Fruit fly (Drosophila melanogaster) whole organism, prepupa: ENCODE data around the gene CG32037.

Experiments used
- CG3032 ChIP-seq: fragments of 200-800 bp; optimal IDR thresholded peaks from 2 replicates; lab custom pipeline; 2019; ENCODE audit warnings: missing biosample characterization, mild to moderate bottlenecking, missing genetic modification characterization, moderate library complexity
- Smox ChIP-seq: fragments of 200-800 bp; sonication (Bioruptor generic); optimal IDR thresholded peaks from 3 replicates; lab custom pipeline; 2016; ENCODE audit warnings: missing biosample characterization, missing genetic modification characterization

DNA sequence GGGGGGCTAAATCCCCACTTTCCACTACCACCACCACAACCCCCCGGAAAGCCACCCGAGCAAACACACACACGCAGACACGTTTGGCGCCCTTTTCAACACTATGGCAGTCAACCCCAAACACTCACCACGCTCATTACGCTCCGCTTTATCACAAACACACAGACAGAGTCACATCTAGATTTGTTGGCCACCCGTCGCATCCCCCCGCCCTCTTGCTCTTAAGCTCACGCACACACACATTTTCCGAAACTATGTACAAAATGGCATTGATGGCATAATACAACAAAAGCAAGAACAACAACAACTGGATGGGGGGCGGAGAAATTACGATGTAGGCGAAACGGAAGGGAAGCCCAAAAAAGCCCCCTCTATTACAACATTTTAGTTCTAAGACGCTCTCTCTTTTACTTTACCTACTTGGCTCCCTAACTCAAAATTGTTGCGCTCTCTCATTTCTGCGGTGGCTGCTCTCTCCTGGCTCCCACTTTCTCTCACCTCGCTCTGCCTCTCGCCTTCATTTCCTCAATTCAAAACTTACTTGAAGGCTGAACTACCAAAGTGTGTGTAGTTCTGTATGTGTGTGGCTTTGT is 26.3 kb downstream of the CG32037 start:
- no peak for TF ChIP-seq CG3032 (tag; lab: Kevin White, UChicago)
- no peak for TF ChIP-seq Smox (GFP tag; lab: Kevin White, UChicago)
